Worm (Caenorhabditis elegans) whole organism, mixed stage, embryonic: ENCODE data around the gene F56C9.6.

ENCODE experiments used
- ceh-39 ChIP-seq: fragments of 150-350 bp; optimal IDR thresholded peaks from 2 replicates; lab custom pipeline; 2014; ENCODE audit warnings: missing biosample characterization, missing genetic modification characterization
- ces-1 ChIP-seq: fragments of 150-350 bp; optimal IDR thresholded peaks from 2 replicates; lab custom pipeline; 2014; ENCODE audit warnings: missing biosample characterization, missing genetic modification reagents, missing genetic modification characterization
- cnd-1 ChIP-seq: fragments of 200-800 bp; sonication (Bioruptor generic); optimal IDR thresholded peaks from 2 replicates; lab custom pipeline; 2018; ENCODE audit warnings: mild to moderate bottlenecking, missing genetic modification characterization, missing compliant biosample characterization
- elt-1 ChIP-seq: sonication (generic microtip); optimal IDR thresholded peaks from 2 replicates; lab custom pipeline; 2017; ENCODE audit warnings: missing genetic modification characterization, mild to moderate bottlenecking, missing compliant biosample characterization, antibody characterized with exemption, moderate library complexity, borderline replicate concordance; ENCODE audit not compliant: insufficient read depth
- hlh-1 ChIP-seq: fragments of 150-350 bp; optimal IDR thresholded peaks from 2 replicates; lab custom pipeline; 2014; ENCODE audit warnings: missing biosample characterization, missing genetic modification reagents, missing genetic modification characterization
- lin-13 ChIP-seq: fragments of 150-350 bp; optimal IDR thresholded peaks from 2 replicates; lab custom pipeline; 2014; ENCODE audit warnings: missing biosample characterization, missing genetic modification characterization
- lsy-2 ChIP-seq: fragments of 150-350 bp; optimal IDR thresholded peaks from 2 replicates; lab custom pipeline; 2014; ENCODE audit warnings: missing biosample characterization, missing genetic modification characterization
- sptf-1 ChIP-seq: sonication (generic microtip); optimal IDR thresholded peaks from 2 replicates; lab custom pipeline; 2017; ENCODE audit warnings: mild to moderate bottlenecking, missing genetic modification characterization, moderate library complexity, missing compliant biosample characterization
- ztf-11 ChIP-seq: fragments of 150-350 bp; optimal IDR thresholded peaks from 2 replicates; lab custom pipeline; 2014; ENCODE audit warnings: missing biosample characterization, missing genetic modification characterization

ce11 chrIII:7300763-7301162 is 9.8 kb downstream of the F56C9.6 start:
- TF ChIP-seq ceh-39 (tag; lab: Kevin White, UChicago) (no peak), ces-1 (GFP tag; lab: Kevin White, UChicago) (no peak), cnd-1 (tag; lab: Kevin White, UChicago) (no peak), ztf-11 (no peak), elt-1 (tag; lab: Kevin White, UChicago) (no peak), hlh-1 (no peak), lsy-2 (tag; lab: Kevin White, UChicago) (no peak), sptf-1 (tag; lab: Kevin White, UChicago) (no peak), lin-13 (tag; lab: Kevin White, UChicago) (no peak)
